Fruit fly (Drosophila melanogaster) whole organism, wandering third instar larva: ENCODE results near the gene CG14853.
A peak's percentile ranks its signal among the peaks of the same experiment; 100 is the strongest.

Source experiments
- Abd-B ChIP-seq: fragments of >200 bp; optimal IDR thresholded peaks from 2 replicates; lab custom pipeline; 2017; ENCODE audit warnings: missing biosample characterization, missing genetic modification characterization
- Dif ChIP-seq: fragments of 200-275, 200-300 bp; sonication (Bioruptor generic); optimal IDR thresholded peaks from 2 replicates; lab custom pipeline; 2018; ENCODE audit warnings: missing biosample characterization, missing genetic modification characterization; ENCODE audit not compliant: partially characterized antibody
- GATAd ChIP-seq: sonication (Bioruptor generic); optimal IDR thresholded peaks from 2 replicates; lab custom pipeline; 2016; ENCODE audit warnings: missing biosample characterization, missing genetic modification characterization
- Hnf4 ChIP-seq: fragments of 200-800 bp; sonication (Bioruptor generic); optimal IDR thresholded peaks from 2 replicates; lab custom pipeline; 2016; ENCODE audit warnings: missing biosample characterization, mild to moderate bottlenecking, missing genetic modification characterization
- Hr78 ChIP-seq: fragments of >200 bp; optimal IDR thresholded peaks from 2 replicates; lab custom pipeline; 2017; ENCODE audit warnings: missing biosample characterization, missing genetic modification characterization
- Myc ChIP-seq: fragments of >200 bp; optimal IDR thresholded peaks from 2 replicates; lab custom pipeline; 2017
- Sp1 ChIP-seq: fragments of 200-800 bp; sonication (Bioruptor generic); optimal IDR thresholded peaks from 3 replicates; lab custom pipeline; 2019; ENCODE audit warnings: missing biosample characterization, mild to moderate bottlenecking, missing genetic modification characterization, moderate library complexity
- ey ChIP-seq: fragments of 200-800 bp; sonication (Bioruptor generic); optimal IDR thresholded peaks from 2 replicates; lab custom pipeline; 2016; ENCODE audit warnings: missing biosample characterization, missing genetic modification characterization
- h ChIP-seq: fragments of 200-800 bp; sonication (Bioruptor generic); optimal IDR thresholded peaks from 3 replicates; lab custom pipeline; 2016; ENCODE audit warnings: missing biosample characterization, mild to moderate bottlenecking, missing genetic modification characterization
- sage ChIP-seq: fragments of 200-800 bp; sonication (Bioruptor generic); optimal IDR thresholded peaks from 2 replicates; lab custom pipeline; 2016; ENCODE audit warnings: missing biosample characterization, mild to moderate bottlenecking, missing genetic modification characterization

dm6 chr3R:14569411-14570107, 39.9 kb upstream of the CG14853 start, which contains the start of gene Cys:
- TF ChIP-seq Dif (GFP tag; lab: Kevin White, UChicago) (peak; percentile 69), Sp1 (GFP tag; lab: Kevin White, UChicago) (no peak), Hr78 (no peak), Hnf4 (peak; percentile 11), GATAd (GFP tag; lab: Kevin White, UChicago) (no peak), ey (GFP tag; lab: Kevin White, UChicago) (no peak), Myc (lab: Kevin White, UChicago) (no peak), h (GFP tag; lab: Kevin White, UChicago) (no peak), Abd-B (GFP tag; lab: Kevin White, UChicago) (no peak), sage (GFP tag; lab: Kevin White, UChicago) (no peak)
